Worm (Caenorhabditis elegans) whole organism, late embryonic: ENCODE results near the gene mom-1.
A peak's percentile ranks its signal among the peaks of the same experiment; 100 is the strongest.

Experiments
- C08G9.2 ChIP-seq: sonication (generic microtip); optimal IDR thresholded peaks from 2 replicates; lab custom pipeline; 2016; ENCODE audit warnings: mild to moderate bottlenecking, missing genetic modification characterization, moderate library complexity, missing compliant biosample characterization
- C38D4.7 ChIP-seq: fragments of 200-800 bp; sonication (Bioruptor generic); optimal IDR thresholded peaks from 2 replicates; lab custom pipeline; 2018; ENCODE audit warnings: mild to moderate bottlenecking, missing genetic modification characterization, moderate library complexity, missing compliant biosample characterization
- K09A11.1 ChIP-seq: sonication (generic microtip); optimal IDR thresholded peaks from 2 replicates; lab custom pipeline; 2017; ENCODE audit warnings: antibody characterized with exemption, mild to moderate bottlenecking, missing genetic modification characterization, missing compliant biosample characterization; ENCODE audit not compliant: insufficient read depth
- T23F11.4 ChIP-seq: fragments of 200-800 bp; sonication (Bioruptor generic); optimal IDR thresholded peaks from 2 replicates; lab custom pipeline; 2018; ENCODE audit warnings: mild to moderate bottlenecking, missing genetic modification characterization, missing compliant biosample characterization
- Y22D7AL.16 ChIP-seq: sonication (generic microtip); optimal IDR thresholded peaks from 2 replicates; lab custom pipeline; 2016; ENCODE audit warnings: missing genetic modification characterization, missing compliant biosample characterization
- ahr-1 ChIP-seq: sonication (generic microtip); optimal IDR thresholded peaks from 2 replicates; lab custom pipeline; 2016; ENCODE audit warnings: missing genetic modification characterization, missing compliant biosample characterization
- ama-1 ChIP-seq: fragments of 150-350 bp; optimal IDR thresholded peaks from 2 replicates; lab custom pipeline; 2014
- ceh-18 ChIP-seq: sonication (generic microtip); optimal IDR thresholded peaks from 2 replicates; lab custom pipeline; 2016; ENCODE audit warnings: missing genetic modification characterization, missing compliant biosample characterization
- ceh-19 ChIP-seq: fragments of 200-800 bp; sonication (Bioruptor generic); optimal IDR thresholded peaks from 2 replicates; lab custom pipeline; 2018; ENCODE audit warnings: mild to moderate bottlenecking, missing genetic modification characterization, missing compliant biosample characterization
- ceh-24 ChIP-seq: sonication (generic microtip); optimal IDR thresholded peaks from 2 replicates; lab custom pipeline; 2016; ENCODE audit warnings: mild to moderate bottlenecking, missing genetic modification characterization, missing compliant biosample characterization
- ceh-31 ChIP-seq: sonication (generic microtip); optimal IDR thresholded peaks from 2 replicates; lab custom pipeline; 2016; ENCODE audit warnings: missing genetic modification characterization, missing compliant biosample characterization
- ceh-45 ChIP-seq: fragments of 200-800 bp; sonication (Bioruptor generic); IDR thresholded peaks from 2 replicates; pipeline ENCODE4 v1.3.6; 2022; ENCODE audit warnings: missing genetic modification reagents, missing genetic modification characterization, missing compliant biosample characterization
- dve-1 ChIP-seq: sonication (generic microtip); optimal IDR thresholded peaks from 2 replicates; lab custom pipeline; 2017; ENCODE audit warnings: antibody characterized with exemption, mild to moderate bottlenecking, missing genetic modification characterization, missing compliant biosample characterization
- ets-4 ChIP-seq: sonication (generic microtip); optimal IDR thresholded peaks from 2 replicates; lab custom pipeline; 2016; ENCODE audit warnings: missing genetic modification characterization, missing compliant biosample characterization
- fax-1 ChIP-seq: sonication (generic microtip); optimal IDR thresholded peaks from 2 replicates; lab custom pipeline; 2016; ENCODE audit warnings: missing genotype, missing genetic modification characterization, missing compliant biosample characterization
- hlh-13 ChIP-seq: fragments of 200-800 bp; sonication (Bioruptor generic); optimal IDR thresholded peaks from 2 replicates; lab custom pipeline; 2018; ENCODE audit warnings: mild to moderate bottlenecking, missing genetic modification characterization, missing compliant biosample characterization
- hlh-15 ChIP-seq: sonication (generic microtip); optimal IDR thresholded peaks from 2 replicates; lab custom pipeline; 2016; ENCODE audit warnings: missing genetic modification characterization, missing compliant biosample characterization
- hlh-30 ChIP-seq: sonication (generic microtip); optimal IDR thresholded peaks from 2 replicates; lab custom pipeline; 2017; ENCODE audit warnings: antibody characterized with exemption, missing genetic modification characterization, missing compliant biosample characterization; ENCODE audit not compliant: insufficient read depth
- lim-6 ChIP-seq: sonication (generic microtip); optimal IDR thresholded peaks from 2 replicates; lab custom pipeline; 2016; ENCODE audit warnings: missing genetic modification characterization, missing compliant biosample characterization
- lin-11 ChIP-seq: fragments of 200-800 bp; sonication (Bioruptor generic); optimal IDR thresholded peaks from 2 replicates; lab custom pipeline; 2018; ENCODE audit warnings: mild to moderate bottlenecking, missing genetic modification characterization, missing compliant biosample characterization
- madf-2 ChIP-seq: sonication (generic microtip); optimal IDR thresholded peaks from 2 replicates; lab custom pipeline; 2017; ENCODE audit warnings: missing genetic modification characterization, missing compliant biosample characterization
- nfya-1 ChIP-seq: sonication (generic microtip); optimal IDR thresholded peaks from 2 replicates; lab custom pipeline; 2017; ENCODE audit warnings: missing genetic modification characterization, mild to moderate bottlenecking, missing compliant biosample characterization, antibody characterized with exemption, moderate library complexity
- pag-3 ChIP-seq: sonication (generic microtip); optimal IDR thresholded peaks from 2 replicates; lab custom pipeline; 2016; ENCODE audit warnings: missing compliant biosample characterization, missing genetic modification characterization, borderline replicate concordance
- pat-9 ChIP-seq: fragments of 200-800 bp; sonication (Bioruptor generic); optimal IDR thresholded peaks from 2 replicates; lab custom pipeline; 2018; ENCODE audit warnings: mild to moderate bottlenecking, missing genetic modification characterization, moderate library complexity, missing compliant biosample characterization
- pax-1 ChIP-seq: fragments of 150-350 bp; optimal IDR thresholded peaks from 2 replicates; lab custom pipeline; 2014; ENCODE audit warnings: missing biosample characterization, missing genetic modification characterization
- pha-2 ChIP-seq: sonication (generic microtip); optimal IDR thresholded peaks from 2 replicates; lab custom pipeline; 2017; ENCODE audit warnings: mild to moderate bottlenecking, missing genetic modification characterization, missing compliant biosample characterization
- pha-4 ChIP-seq: fragments of 150-350 bp; optimal IDR thresholded peaks from 2 replicates; lab custom pipeline; 2018; ENCODE audit warnings: missing biosample characterization, missing genetic modification reagents, missing genetic modification characterization
- pros-1 ChIP-seq: fragments of 150-350 bp; optimal IDR thresholded peaks from 2 replicates; lab custom pipeline; 2014; ENCODE audit warnings: missing biosample characterization, missing genetic modification reagents, missing genetic modification characterization
- ref-2 ChIP-seq: sonication (generic microtip); optimal IDR thresholded peaks from 2 replicates; lab custom pipeline; 2016; ENCODE audit warnings: missing genetic modification characterization, missing compliant biosample characterization
- rnt-1 ChIP-seq: sonication (generic microtip); optimal IDR thresholded peaks from 2 replicates; lab custom pipeline; 2016; ENCODE audit warnings: missing genetic modification characterization, missing compliant biosample characterization
- sdc-2 ChIP-seq: sonication (generic microtip); optimal IDR thresholded peaks from 2 replicates; lab custom pipeline; 2016; ENCODE audit warnings: missing genotype, missing genetic modification characterization, missing compliant biosample characterization
- sox-2 ChIP-seq: fragments of 200-800 bp; sonication (Bioruptor generic); IDR thresholded peaks from 2 replicates; pipeline ENCODE4 v1.3.6; 2022; ENCODE audit warnings: missing genetic modification reagents, missing genetic modification characterization, missing compliant biosample characterization
- unc-3 ChIP-seq, 2 experiments: fragments of 200-800 bp in 1 of 2; sonication (Bioruptor generic) in 1 of 2; sonication (generic microtip) in 1 of 2; conservative IDR thresholded peaks in 1 of 2; optimal IDR thresholded peaks in 1 of 2; 2 replicates each; pipeline versions ENCODE4 v1.3.6 to Lab custom; 2016 to 2022; ENCODE audit warnings: missing compliant biosample characterization in 2 of 2, missing genetic modification characterization in 2 of 2, missing genetic modification reagents in 1 of 2
- unc-42 ChIP-seq: sonication (generic microtip); optimal IDR thresholded peaks from 2 replicates; lab custom pipeline; 2016; ENCODE audit warnings: missing genotype, missing genetic modification characterization, missing compliant biosample characterization
- unc-55 ChIP-seq: sonication (generic microtip); optimal IDR thresholded peaks from 2 replicates; lab custom pipeline; 2017; ENCODE audit warnings: missing biosample characterization, missing genetic modification reagents, missing genetic modification characterization
- zip-5 ChIP-seq: sonication (generic microtip); optimal IDR thresholded peaks from 2 replicates; lab custom pipeline; 2016; ENCODE audit warnings: missing genetic modification characterization, missing compliant biosample characterization

The mom-1 gene

DNA sequence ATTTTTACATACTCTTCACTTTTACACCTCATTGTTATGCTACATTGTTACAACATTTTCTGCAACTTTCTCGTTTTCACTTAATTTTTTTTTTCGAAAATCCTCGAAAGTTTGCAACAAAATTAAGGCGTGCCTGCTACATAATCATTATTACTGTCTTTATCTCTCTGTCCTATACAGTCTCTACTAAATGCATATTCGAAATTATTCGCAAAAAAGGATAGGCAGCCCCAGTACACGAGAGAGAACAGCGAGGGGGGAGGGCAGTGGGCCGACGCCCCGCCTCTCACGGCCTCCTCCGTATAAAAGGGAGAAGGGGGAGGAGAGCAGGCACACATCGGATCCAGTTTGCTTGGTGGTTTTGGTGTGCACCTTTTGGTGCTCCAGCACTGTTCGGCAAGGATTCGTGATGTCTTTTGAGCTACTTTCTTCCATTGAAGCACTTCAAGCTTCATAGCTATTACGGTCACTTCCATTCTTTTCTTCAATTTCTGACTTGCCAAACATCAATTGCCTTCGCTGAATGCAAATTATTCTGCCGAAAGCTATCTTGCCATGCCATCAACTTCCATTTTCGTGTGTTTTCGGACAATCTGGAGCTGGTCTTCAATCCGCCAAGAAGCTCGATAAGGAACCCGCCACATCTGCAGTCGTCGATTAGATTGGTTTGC is 40.8 kb upstream of the mom-1 start (continued):
- TF ChIP-seq unc-42 (tag; lab: Kevin White, UChicago), result peak; percentile 33
- TF ChIP-seq hlh-13, result peak; percentile 15

DNA sequence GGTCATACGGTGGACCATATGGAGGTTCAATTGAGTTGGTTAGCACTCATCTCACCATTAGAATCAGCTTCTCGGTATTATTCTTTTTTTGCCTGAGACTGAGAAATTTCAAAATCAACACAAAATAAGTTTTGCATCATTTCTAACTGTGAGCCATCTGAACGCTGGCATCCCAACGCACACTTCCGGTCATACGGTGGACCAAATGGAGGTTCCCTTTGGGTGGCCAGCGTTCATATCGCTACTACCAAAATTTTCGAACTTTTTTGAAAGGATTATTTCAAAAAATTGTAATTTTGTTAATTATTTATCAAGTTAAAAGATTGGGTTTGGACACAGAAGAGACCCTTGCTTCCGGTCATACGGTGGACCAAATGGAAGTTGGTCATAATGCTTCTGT is 40.2 kb upstream of the mom-1 start:
- TF ChIP-seq T23F11.4 (GFP tag; lab: Kevin White, UChicago) (no peak), fax-1 (tag; lab: Kevin White, UChicago) (no peak), ets-4 (tag; lab: Kevin White, UChicago) (no peak), pax-1 (tag; lab: Kevin White, UChicago) (no peak), pat-9 (no peak), ceh-18 (tag; lab: Kevin White, UChicago) (no peak), ceh-45 (no peak), pha-2 (tag; lab: Kevin White, UChicago) (no peak), hlh-15 (tag; lab: Kevin White, UChicago) (no peak), ama-1 (no peak)

- TF ChIP-seq lim-6 (tag; lab: Kevin White, UChicago) (no peak), sdc-2 (tag; lab: Kevin White, UChicago) (no peak), C08G9.2 (tag; lab: Kevin White, UChicago) (no peak), ceh-31 (tag; lab: Kevin White, UChicago) (no peak), T23F11.4 (GFP tag; lab: Kevin White, UChicago) (no peak), C38D4.7 (no peak), ahr-1 (tag; lab: Kevin White, UChicago) (no peak), K09A11.1 (tag; lab: Kevin White, UChicago) (no peak), unc-3 (GFP tag; conservative IDR thresholded peaks at IDR 0.05; lab: Robert Waterston, UW) (no peak), unc-3 (tag; optimal IDR thresholded peaks at IDR 0.05; lab: Kevin White, UChicago) (no peak), madf-2 (tag; lab: Kevin White, UChicago) (no peak), Y22D7AL.16 (no peak), pha-4 (tag; lab: Kevin White, UChicago) (no peak), ceh-24 (tag; lab: Kevin White, UChicago) (no peak), dve-1 (tag; lab: Kevin White, UChicago) (no peak), zip-5 (no peak), hlh-13 (no peak), pax-1 (tag; lab: Kevin White, UChicago) (no peak)
Observed at ce11 chrX:6253160-6253559, 39.8 kb upstream of the mom-1 start.

- no peak for TF ChIP-seq C38D4.7
- TF ChIP-seq pag-3 (tag; lab: Kevin White, UChicago), result no peak
Observed at ce11 chrX:6253566-6253898, 39.4 kb upstream of the mom-1 start.

- TF ChIP-seq unc-3 (GFP tag; conservative IDR thresholded peaks at IDR 0.05; lab: Robert Waterston, UW) (no peak), unc-3 (tag; optimal IDR thresholded peaks at IDR 0.05; lab: Kevin White, UChicago) (no peak), C08G9.2 (tag; lab: Kevin White, UChicago) (peak; percentile 17), ceh-19 (peak; percentile 19), pros-1 (tag; lab: Kevin White, UChicago) (no peak), ref-2 (tag; lab: Kevin White, UChicago) (peak; percentile 64), unc-55 (GFP tag; lab: Kevin White, UChicago) (peak; percentile 71), lin-11 (no peak), nfya-1 (tag; lab: Kevin White, UChicago) (peak; percentile 53), hlh-30 (peak; percentile 23), sox-2 (no peak), rnt-1 (no peak), ceh-24 (tag; lab: Kevin White, UChicago) (no peak), ceh-18 (tag; lab: Kevin White, UChicago) (peak; percentile 48)
Observed at ce11 chrX:6253899-6254670, 38.8 kb upstream of the mom-1 start.
